Fruit fly (Drosophila melanogaster) whole organism, embryonic: ENCODE results near the gene Cand1.

Experiments
- B-H2 ChIP-seq: fragments of 200-800 bp; sonication (Bioruptor generic); optimal IDR thresholded peaks from 2 replicates; lab custom pipeline; 2018; ENCODE audit warnings: missing biosample characterization, mild to moderate bottlenecking, missing genetic modification characterization
- BtbVII ChIP-seq: fragments of 200-800 bp; sonication (Bioruptor generic); optimal IDR thresholded peaks from 3 replicates; lab custom pipeline; 2017; ENCODE audit warnings: missing biosample characterization, mild to moderate bottlenecking, missing genetic modification characterization
- CG11560 ChIP-seq: fragments of 200-800 bp; sonication (Bioruptor generic); IDR thresholded peaks from 3 replicates; pipeline ENCODE4 v1.3.6; 2022; ENCODE audit warnings: missing biosample characterization, missing genetic modification characterization
- CG11696 ChIP-seq: fragments of 200-800 bp; sonication (Bioruptor generic); IDR thresholded peaks from 2 replicates; pipeline ENCODE4 v1.3.6; 2022; ENCODE audit warnings: missing biosample characterization, missing genetic modification characterization
- CG11723 ChIP-seq: fragments of 200-800 bp; sonication (Bioruptor generic); optimal IDR thresholded peaks from 2 replicates; lab custom pipeline; 2017; ENCODE audit warnings: missing biosample characterization, mild to moderate bottlenecking, missing genetic modification characterization
- CG12299 ChIP-seq: fragments of 200-800 bp; sonication (Bioruptor generic); optimal IDR thresholded peaks from 2 replicates; lab custom pipeline; 2018; ENCODE audit warnings: missing biosample characterization, mild to moderate bottlenecking, missing genetic modification characterization
- CG15514 ChIP-seq: fragments of 200-800 bp; sonication (Bioruptor generic); optimal IDR thresholded peaks from 3 replicates; lab custom pipeline; 2017; ENCODE audit warnings: missing biosample characterization, missing genetic modification characterization, mild to moderate bottlenecking, moderate library complexity, missing genetic modification reagents
- CG16863 ChIP-seq: fragments of 200-800 bp; sonication (Bioruptor generic); optimal IDR thresholded peaks from 3 replicates; lab custom pipeline; 2016; ENCODE audit warnings: missing biosample characterization, missing genetic modification characterization
- CG17385 ChIP-seq: fragments of 200-800 bp; sonication (Bioruptor generic); optimal IDR thresholded peaks from 3 replicates; lab custom pipeline; 2018; ENCODE audit warnings: missing biosample characterization, mild to moderate bottlenecking, missing genetic modification characterization
- CG18764 ChIP-seq: fragments of 200-800 bp; sonication (Bioruptor generic); optimal IDR thresholded peaks from 3 replicates; lab custom pipeline; 2016; ENCODE audit warnings: missing biosample characterization, missing genetic modification characterization
- CG2202 ChIP-seq: fragments of 200-800 bp; sonication (Bioruptor generic); optimal IDR thresholded peaks from 2 replicates; lab custom pipeline; 2018; ENCODE audit warnings: missing biosample characterization, mild to moderate bottlenecking, missing genetic modification characterization
- CG2889 ChIP-seq: fragments of 200-800 bp; sonication (Bioruptor generic); IDR thresholded peaks from 3 replicates; pipeline ENCODE4 v1.3.6; 2022; ENCODE audit warnings: missing biosample characterization, missing genetic modification characterization
- CG32772 ChIP-seq: fragments of 200-800 bp; sonication (Bioruptor generic); IDR thresholded peaks from 2 replicates; pipeline ENCODE4 v1.3.6; 2022; ENCODE audit warnings: missing biosample characterization, missing genetic modification characterization
- CG4360 ChIP-seq: fragments of 200-800 bp; sonication (Bioruptor generic); IDR thresholded peaks from 2 replicates; pipeline ENCODE4 v1.3.6; 2022; ENCODE audit warnings: missing biosample characterization, missing genetic modification characterization
- CG6175 ChIP-seq: fragments of 200-800 bp; sonication (Bioruptor generic); IDR thresholded peaks from 3 replicates; pipeline ENCODE4 v1.3.6; 2022; ENCODE audit warnings: missing biosample characterization, missing genetic modification characterization
- CG6272 ChIP-seq: fragments of 200-800 bp; sonication (Bioruptor generic); IDR thresholded peaks from 2 replicates; pipeline ENCODE4 v1.3.6; 2022; ENCODE audit warnings: missing biosample characterization, missing genetic modification characterization
- CG7556 ChIP-seq: fragments of 200-800 bp; sonication (Bioruptor generic); optimal IDR thresholded peaks from 2 replicates; lab custom pipeline; 2017; ENCODE audit warnings: missing biosample characterization, mild to moderate bottlenecking, missing genetic modification characterization
- CG7786 ChIP-seq: fragments of 200-800 bp; sonication (Bioruptor generic); optimal IDR thresholded peaks from 2 replicates; lab custom pipeline; 2016; ENCODE audit warnings: missing biosample characterization, missing genetic modification characterization
- CG7928 ChIP-seq: fragments of 200-800 bp; sonication (Bioruptor generic); optimal IDR thresholded peaks from 2 replicates; lab custom pipeline; 2017; ENCODE audit warnings: missing biosample characterization, mild to moderate bottlenecking, missing genetic modification characterization
- Deaf1 ChIP-seq: fragments of 200-800 bp; optimal IDR thresholded peaks from 3 replicates; lab custom pipeline; 2019; ENCODE audit warnings: missing biosample characterization, mild to moderate bottlenecking, missing genetic modification characterization, moderate library complexity
- E2f1 ChIP-seq: fragments of 200-800 bp; sonication (Bioruptor generic); IDR thresholded peaks from 2 replicates; pipeline ENCODE4 v1.3.6; 2022; ENCODE audit warnings: missing biosample characterization, missing genetic modification characterization
- Fer3 ChIP-seq: fragments of 200-800 bp; sonication (Bioruptor generic); optimal IDR thresholded peaks from 2 replicates; lab custom pipeline; 2018; ENCODE audit warnings: missing biosample characterization, mild to moderate bottlenecking, missing genetic modification characterization, moderate library complexity
- H15 ChIP-seq: fragments of 200-800 bp; sonication (Bioruptor generic); IDR thresholded peaks from 3 replicates; pipeline ENCODE4 v1.3.6; 2022; ENCODE audit warnings: missing biosample characterization, missing genetic modification characterization
- H2.0 ChIP-seq: fragments of 200-800 bp; sonication (Bioruptor generic); IDR thresholded peaks from 2 replicates; pipeline ENCODE4 v1.3.6; 2022; ENCODE audit warnings: missing biosample characterization, missing genetic modification characterization
- HmgZ ChIP-seq: fragments of 200-800 bp; sonication (Bioruptor generic); optimal IDR thresholded peaks from 2 replicates; lab custom pipeline; 2018; ENCODE audit warnings: missing biosample characterization, mild to moderate bottlenecking, missing genetic modification characterization
- NK7.1 ChIP-seq: fragments of 200-800 bp; sonication (Bioruptor generic); optimal IDR thresholded peaks from 3 replicates; lab custom pipeline; 2016; ENCODE audit warnings: missing biosample characterization, missing genetic modification characterization
- Nf-YC ChIP-seq: fragments of 200-800 bp; optimal IDR thresholded peaks from 3 replicates; lab custom pipeline; 2019; ENCODE audit warnings: missing biosample characterization, mild to moderate bottlenecking, missing genetic modification characterization, moderate library complexity
- Sox102F ChIP-seq: fragments of 200-800 bp; sonication (Bioruptor generic); optimal IDR thresholded peaks from 2 replicates; lab custom pipeline; 2018; ENCODE audit warnings: missing biosample characterization, mild to moderate bottlenecking, missing genetic modification characterization, moderate library complexity
- TFAM ChIP-seq: fragments of 200-800 bp; sonication (Bioruptor generic); optimal IDR thresholded peaks from 2 replicates; lab custom pipeline; 2017; ENCODE audit warnings: missing biosample characterization, missing genetic modification characterization, inconsistent platforms
- amos ChIP-seq: fragments of 200-800 bp; sonication (Bioruptor generic); IDR thresholded peaks from 2 replicates; pipeline ENCODE4 v1.3.6; 2022; ENCODE audit warnings: missing biosample characterization, missing genetic modification characterization; ENCODE audit not compliant: partially characterized antibody
- bsh ChIP-seq, 2 experiments: fragments of 200-800 bp; sonication (Bioruptor generic); optimal IDR thresholded peaks; 2 replicates each; lab custom pipeline; 2017 to 2018; ENCODE audit warnings: mild to moderate bottlenecking in 2 of 2, missing biosample characterization in 2 of 2, missing genetic modification characterization in 2 of 2, moderate library complexity in 1 of 2
- cato ChIP-seq: fragments of 200-800 bp; sonication (Bioruptor generic); optimal IDR thresholded peaks from 2 replicates; lab custom pipeline; 2016; ENCODE audit warnings: missing biosample characterization, missing genetic modification characterization, borderline replicate concordance
- dm ChIP-seq: fragments of 200-800 bp; sonication (Bioruptor generic); optimal IDR thresholded peaks from 3 replicates; lab custom pipeline; 2016; ENCODE audit warnings: missing biosample characterization, missing genetic modification characterization
- eve ChIP-seq, 2 experiments: fragments of >200 bp; optimal IDR thresholded peaks; 2 replicates each; lab custom pipeline; 2017; ENCODE audit warnings: missing biosample characterization in 2 of 2, missing genetic modification characterization in 2 of 2
- gcm ChIP-seq: fragments of 200-800 bp; sonication (Bioruptor generic); optimal IDR thresholded peaks from 2 replicates; lab custom pipeline; 2019; ENCODE audit warnings: missing biosample characterization, mild to moderate bottlenecking, missing genetic modification characterization, moderate library complexity
- gt ChIP-seq: fragments of 200-800 bp; sonication (Bioruptor generic); IDR thresholded peaks from 2 replicates; pipeline ENCODE4 v1.3.6; 2022; ENCODE audit warnings: missing biosample characterization, missing genetic modification characterization
- hkb ChIP-seq, 2 experiments: fragments of 200-800 bp in 1 of 2; fragments of >200 bp in 1 of 2; sonication (Bioruptor generic) in 1 of 2; IDR thresholded peaks in 1 of 2; optimal IDR thresholded peaks in 1 of 2; 2 replicates each; pipeline versions ENCODE4 v1.3.6 to Lab custom; 2017 to 2022; ENCODE audit warnings: missing biosample characterization in 1 of 2, missing genetic modification characterization in 1 of 2
- lbe ChIP-seq: fragments of 200-800 bp; sonication (Bioruptor generic); optimal IDR thresholded peaks from 2 replicates; lab custom pipeline; 2016; ENCODE audit warnings: missing biosample characterization, mild to moderate bottlenecking, missing genetic modification characterization
- lola ChIP-seq, 3 experiments: fragments of >200 bp in 2 of 3; fragments of 200-800 bp in 1 of 3; sonication (Bioruptor generic) in 1 of 3; optimal IDR thresholded peaks; 2 replicates each; lab custom pipeline; 2017 to 2019; ENCODE audit warnings: missing biosample characterization in 3 of 3, missing genetic modification characterization in 3 of 3, mild to moderate bottlenecking in 1 of 3, moderate library complexity in 1 of 3
- nerfin-2 ChIP-seq: fragments of 200-800 bp; sonication (Bioruptor generic); IDR thresholded peaks from 2 replicates; pipeline ENCODE4 v1.3.6; 2022; ENCODE audit warnings: missing biosample characterization, missing genetic modification characterization; ENCODE audit not compliant: partially characterized antibody
- nom ChIP-seq: fragments of 200-800 bp; sonication (Bioruptor generic); optimal IDR thresholded peaks from 2 replicates; lab custom pipeline; 2017; ENCODE audit warnings: missing biosample characterization, missing genetic modification characterization, mild to moderate bottlenecking, moderate library complexity, missing genetic modification reagents
- oc ChIP-seq: fragments of 200-800 bp; sonication (Bioruptor generic); optimal IDR thresholded peaks from 2 replicates; lab custom pipeline; 2018; ENCODE audit warnings: missing biosample characterization, mild to moderate bottlenecking, missing genetic modification characterization, moderate library complexity
- odd ChIP-seq: fragments of 200-800 bp; sonication (Bioruptor generic); optimal IDR thresholded peaks from 2 replicates; lab custom pipeline; 2017; ENCODE audit warnings: missing biosample characterization, mild to moderate bottlenecking, missing genetic modification characterization
- row ChIP-seq: fragments of 200-800 bp; sonication (Bioruptor generic); IDR thresholded peaks from 3 replicates; pipeline ENCODE4 v1.3.6; 2022; ENCODE audit warnings: missing biosample characterization, missing genetic modification characterization
- sens ChIP-seq: fragments of 200-800 bp; sonication (Bioruptor generic); peaks from one replicate; lab custom pipeline; 2016; ENCODE audit warnings: missing biosample characterization, missing genetic modification characterization
- sqz ChIP-seq: fragments of 200-800 bp; sonication (Bioruptor generic); optimal IDR thresholded peaks from 3 replicates; lab custom pipeline; 2018; ENCODE audit warnings: missing biosample characterization, mild to moderate bottlenecking, missing genetic modification characterization
- stwl ChIP-seq: fragments of 200-800 bp; sonication (Bioruptor generic); optimal IDR thresholded peaks from 3 replicates; lab custom pipeline; 2018; ENCODE audit warnings: missing biosample characterization, mild to moderate bottlenecking, missing genetic modification characterization, moderate library complexity
- tap ChIP-seq: fragments of 200-800 bp; optimal IDR thresholded peaks from 3 replicates; lab custom pipeline; 2019; ENCODE audit warnings: missing biosample characterization, mild to moderate bottlenecking, missing genetic modification characterization, moderate library complexity
- unc-4 ChIP-seq: fragments of 200-800 bp; sonication (Bioruptor generic); IDR thresholded peaks from 2 replicates; pipeline ENCODE4 v1.3.6; 2022; ENCODE audit warnings: missing biosample characterization, missing genetic modification characterization; ENCODE audit not compliant: partially characterized antibody
- usp ChIP-seq: fragments of >200 bp; optimal IDR thresholded peaks from 2 replicates; lab custom pipeline; 2017; ENCODE audit warnings: missing biosample characterization, missing genetic modification characterization

Cand1 gene

dm6 chr2L:10334854-10335277 lies 27.6 kb downstream of the Cand1 start (continued):
- TF ChIP-seq Sox102F (GFP tag; lab: Kevin White, UChicago): no peak
- TF ChIP-seq CG7556 (GFP tag; lab: Kevin White, UChicago): peak; percentile 47
- peak; percentile 70; the same call in 2 of the 3 replicates for TF ChIP-seq row (GFP tag; lab: Robert Waterston, UW)
- TF ChIP-seq H2.0: no peak
- TF ChIP-seq Fer3 (tag; lab: Kevin White, UChicago): peak; percentile 63
- peak; percentile 65 for TF ChIP-seq stwl (tag; lab: Kevin White, UChicago)
- peak in 2 of 3 experiments; percentile 45 to 82 for TF ChIP-seq lola (GFP tag; optimal IDR thresholded peaks at IDR 0.05; lab: Kevin White, UChicago)
- peak; percentile 87 for TF ChIP-seq B-H2 (GFP tag; lab: Kevin White, UChicago)
- peak; percentile 70 for TF ChIP-seq CG12299 (tag; lab: Kevin White, UChicago)
- no peak for TF ChIP-seq CG6272 (GFP tag; lab: Robert Waterston, UW)
- TF ChIP-seq Deaf1 (tag; lab: Kevin White, UChicago): peak; percentile 40
- peak; percentile 72 for TF ChIP-seq lbe (GFP tag; lab: Kevin White, UChicago)
- no peak for TF ChIP-seq CG4360 (GFP tag; lab: Robert Waterston, UW)
- TF ChIP-seq H15: no peak
- TF ChIP-seq nom (GFP tag; lab: Kevin White, UChicago): peak; percentile 54
- TF ChIP-seq CG11696 (GFP tag; lab: Robert Waterston, UW): peak; percentile 97
- TF ChIP-seq CG15514 (GFP tag; lab: Kevin White, UChicago): peak; percentile 96
- peak; percentile 64 for TF ChIP-seq CG17385 (GFP tag; lab: Kevin White, UChicago)
- peak; percentile 34 for TF ChIP-seq gcm (GFP tag; lab: Kevin White, UChicago)
- no peak for TF ChIP-seq CG11560
- TF ChIP-seq Nf-YC (tag; lab: Kevin White, UChicago): peak; percentile 74
- TF ChIP-seq hkb (optimal IDR thresholded peaks at IDR 0.05; lab: Kevin White, UChicago): no peak
- peak; percentile 69 for TF ChIP-seq hkb (GFP tag; IDR thresholded peaks at IDR 0.05; lab: Robert Waterston, UW)
- TF ChIP-seq unc-4 (GFP tag; lab: Robert Waterston, UW): peak; percentile 67
- TF ChIP-seq BtbVII (GFP tag; lab: Kevin White, UChicago): peak; percentile 71
- peak; percentile 91 for TF ChIP-seq oc (tag; lab: Kevin White, UChicago)
- TF ChIP-seq E2f1 (GFP tag; lab: Robert Waterston, UW): no peak
- TF ChIP-seq gt (GFP tag; lab: Robert Waterston, UW): no peak
- peak; percentile 34 for TF ChIP-seq tap (tag; lab: Kevin White, UChicago)
- no peak for TF ChIP-seq CG6175
- TF ChIP-seq CG7928: no peak
- TF ChIP-seq dm (GFP tag; lab: Kevin White, UChicago): peak; percentile 50
- peak; percentile 34 for TF ChIP-seq NK7.1
- no peak for TF ChIP-seq CG18764 (GFP tag; lab: Kevin White, UChicago)
- peak; percentile 91 for TF ChIP-seq sens
- TF ChIP-seq sqz (GFP tag; lab: Kevin White, UChicago): peak; percentile 76
- TF ChIP-seq CG2202: peak; percentile 35
- TF ChIP-seq usp (GFP tag; lab: Kevin White, UChicago): no peak
- TF ChIP-seq CG16863 (GFP tag; lab: Kevin White, UChicago): peak; percentile 15
- peak; percentile 67 for TF ChIP-seq odd (GFP tag; lab: Kevin White, UChicago)
- TF ChIP-seq CG32772 (GFP tag; lab: Robert Waterston, UW): no peak
- TF ChIP-seq nerfin-2 (GFP tag; lab: Robert Waterston, UW): no peak
- TF ChIP-seq eve (GFP tag; optimal IDR thresholded peaks at IDR 0.05; lab: Kevin White, UChicago): peak in 1 of 2 experiments; percentile 95
- TF ChIP-seq CG2889 (GFP tag; lab: Robert Waterston, UW): no peak
- peak; percentile 75 for TF ChIP-seq CG11723
- TF ChIP-seq HmgZ (tag; lab: Kevin White, UChicago): peak; percentile 92
- no peak for TF ChIP-seq cato (GFP tag; lab: Kevin White, UChicago)
- no peak for TF ChIP-seq TFAM
- peak; percentile 30 for TF ChIP-seq CG7786 (GFP tag; lab: Kevin White, UChicago)
- TF ChIP-seq amos: no peak; the same call in 1 of the 2 replicates
- peak; percentile 43 to 48 for TF ChIP-seq bsh (GFP tag; optimal IDR thresholded peaks at IDR 0.05; lab: Kevin White, UChicago)
